Fruit fly (Drosophila melanogaster) whole organism, embryonic: ENCODE measurements around the gene RhoBTB.

ENCODE experiments used
- Aef1 ChIP-seq: fragments of 200-800 bp; sonication (Bioruptor generic); IDR thresholded peaks from 3 replicates; pipeline ENCODE4 v1.3.6; 2022; ENCODE audit warnings: missing biosample characterization, missing genetic modification characterization
- CG10431 ChIP-seq: fragments of 200-800 bp; sonication (Bioruptor generic); optimal IDR thresholded peaks from 3 replicates; lab custom pipeline; 2018; ENCODE audit warnings: missing biosample characterization, mild to moderate bottlenecking, missing genetic modification characterization
- CG10543 ChIP-seq: fragments of 200-800 bp; sonication (Bioruptor generic); optimal IDR thresholded peaks from 3 replicates; lab custom pipeline; 2017; ENCODE audit warnings: missing biosample characterization, mild to moderate bottlenecking, missing genetic modification characterization, moderate library complexity
- CG10565 ChIP-seq: fragments of 200-800 bp; sonication (Bioruptor generic); optimal IDR thresholded peaks from 3 replicates; lab custom pipeline; 2016; ENCODE audit warnings: missing biosample characterization, mild to moderate bottlenecking, missing genetic modification characterization
- CG10959 ChIP-seq: fragments of 200-800 bp; sonication (Bioruptor generic); IDR thresholded peaks from 2 replicates; pipeline ENCODE4 v1.3.6; 2022; ENCODE audit warnings: missing biosample characterization, missing genetic modification characterization
- CG11504 ChIP-seq: fragments of 200-800 bp; sonication (Bioruptor generic); optimal IDR thresholded peaks from 3 replicates; lab custom pipeline; 2019; ENCODE audit warnings: missing biosample characterization, mild to moderate bottlenecking, missing genetic modification characterization, moderate library complexity
- CG12071 ChIP-seq: fragments of 200-800 bp; sonication (Bioruptor generic); optimal IDR thresholded peaks from 3 replicates; lab custom pipeline; 2018; ENCODE audit warnings: missing biosample characterization, mild to moderate bottlenecking, missing genetic modification characterization
- CG12391 ChIP-seq: fragments of 200-800 bp; sonication (Bioruptor generic); optimal IDR thresholded peaks from 3 replicates; lab custom pipeline; 2018; ENCODE audit warnings: missing biosample characterization, mild to moderate bottlenecking, missing genetic modification characterization, moderate library complexity
- CG12659 ChIP-seq: fragments of 200-800 bp; sonication (Bioruptor generic); optimal IDR thresholded peaks from 3 replicates; lab custom pipeline; 2017; ENCODE audit warnings: mild to moderate bottlenecking, missing biosample characterization, missing genetic modification reagents, missing genetic modification characterization
- CG12769 ChIP-seq: fragments of 200-800 bp; sonication (Bioruptor generic); optimal IDR thresholded peaks from 2 replicates; lab custom pipeline; 2019; ENCODE audit warnings: missing biosample characterization, mild to moderate bottlenecking, missing genetic modification characterization, moderate library complexity
- CG13123 ChIP-seq: fragments of 200-800 bp; sonication (Bioruptor generic); optimal IDR thresholded peaks from 2 replicates; lab custom pipeline; 2016; ENCODE audit warnings: missing biosample characterization, missing genetic modification characterization
- CG14441 ChIP-seq: fragments of 200-800 bp; sonication (Bioruptor generic); IDR thresholded peaks from 2 replicates; pipeline ENCODE4 v1.3.6; 2022; ENCODE audit warnings: missing biosample characterization, missing genetic modification characterization
- CG1529 ChIP-seq: fragments of 200-800 bp; sonication (Bioruptor generic); optimal IDR thresholded peaks from 3 replicates; lab custom pipeline; 2018; ENCODE audit warnings: missing biosample characterization, missing genetic modification characterization
- CG2199 ChIP-seq: fragments of 200-800 bp; sonication (Bioruptor generic); IDR thresholded peaks from 3 replicates; pipeline ENCODE4 v1.3.6; 2022; ENCODE audit warnings: missing biosample characterization, missing genetic modification characterization
- CG2678 ChIP-seq: fragments of 200-800 bp; sonication (Bioruptor generic); optimal IDR thresholded peaks from 3 replicates; lab custom pipeline; 2019; ENCODE audit warnings: missing biosample characterization, mild to moderate bottlenecking, missing genetic modification characterization, moderate library complexity
- CG34376 ChIP-seq: fragments of 200-800 bp; sonication (Bioruptor generic); optimal IDR thresholded peaks from 2 replicates; lab custom pipeline; 2018; ENCODE audit warnings: missing biosample characterization, mild to moderate bottlenecking, missing genetic modification characterization
- CG6765 ChIP-seq: fragments of 200-800 bp; sonication (Bioruptor generic); optimal IDR thresholded peaks from 3 replicates; lab custom pipeline; 2017; ENCODE audit warnings: missing biosample characterization, mild to moderate bottlenecking, missing genetic modification characterization
- CG9215 ChIP-seq: fragments of 200-800 bp; sonication (Bioruptor generic); IDR thresholded peaks from 2 replicates; pipeline ENCODE4 v1.3.6; 2022; ENCODE audit warnings: missing biosample characterization, missing genetic modification characterization
- CG9727 ChIP-seq: fragments of 200-800 bp; sonication (Bioruptor generic); optimal IDR thresholded peaks from 3 replicates; lab custom pipeline; 2017; ENCODE audit warnings: missing biosample characterization, mild to moderate bottlenecking, missing genetic modification characterization
- Chrac-16 ChIP-seq: fragments of 200-800 bp; sonication (Bioruptor generic); optimal IDR thresholded peaks from 3 replicates; lab custom pipeline; 2016; ENCODE audit warnings: missing biosample characterization, missing genetic modification characterization
- Dek ChIP-seq: fragments of 200-800 bp; sonication (Bioruptor generic); optimal IDR thresholded peaks from 3 replicates; lab custom pipeline; 2019; ENCODE audit warnings: missing biosample characterization, mild to moderate bottlenecking, missing genetic modification characterization, moderate library complexity
- Gug ChIP-seq: fragments of 200-800 bp; sonication (Bioruptor generic); IDR thresholded peaks from 4 replicates; pipeline ENCODE4 v1.3.6; 2022; ENCODE audit warnings: missing biosample characterization, missing genetic modification characterization
- Hr51 ChIP-seq, 2 experiments: fragments of 200-800 bp; sonication (Bioruptor generic); optimal IDR thresholded peaks; 2 replicates in 1 of 2; 3 replicates in 1 of 2; lab custom pipeline; 2016 to 2018; ENCODE audit warnings: missing biosample characterization in 2 of 2, missing genetic modification characterization in 2 of 2, mild to moderate bottlenecking in 1 of 2, moderate library complexity in 1 of 2
- Mes4 ChIP-seq: fragments of 200-800 bp; sonication (Bioruptor generic); optimal IDR thresholded peaks from 2 replicates; lab custom pipeline; 2016; ENCODE audit warnings: missing biosample characterization, missing genetic modification characterization
- Rfx ChIP-seq: fragments of 200-800 bp; sonication (Bioruptor generic); IDR thresholded peaks from 2 replicates; pipeline ENCODE4 v1.3.6; 2022; ENCODE audit warnings: missing biosample characterization, missing genetic modification characterization
- al ChIP-seq: fragments of 200-800 bp; sonication (Bioruptor generic); IDR thresholded peaks from 2 replicates; pipeline ENCODE4 v1.3.6; 2022; ENCODE audit warnings: missing biosample characterization, missing genetic modification characterization
- amos ChIP-seq: fragments of 200-800 bp; sonication (Bioruptor generic); IDR thresholded peaks from 2 replicates; pipeline ENCODE4 v1.3.6; 2022; ENCODE audit warnings: missing biosample characterization, missing genetic modification characterization; ENCODE audit not compliant: partially characterized antibody
- bcd ChIP-seq: fragments of 200-800 bp; sonication (Bioruptor generic); optimal IDR thresholded peaks from 2 replicates; lab custom pipeline; 2017; ENCODE audit warnings: missing biosample characterization, mild to moderate bottlenecking, missing genetic modification characterization
- cg ChIP-seq: fragments of 200-800 bp; sonication (Bioruptor generic); optimal IDR thresholded peaks from 3 replicates; lab custom pipeline; 2019; ENCODE audit warnings: missing biosample characterization, mild to moderate bottlenecking, missing genetic modification characterization, moderate library complexity
- chm ChIP-seq: fragments of 200-800 bp; sonication (Bioruptor generic); IDR thresholded peaks from 2 replicates; pipeline ENCODE4 v1.3.6; 2022; ENCODE audit warnings: missing biosample characterization, missing genetic modification characterization
- disco-r ChIP-seq: fragments of 200-800 bp; sonication (Bioruptor generic); optimal IDR thresholded peaks from 2 replicates; lab custom pipeline; 2016; ENCODE audit warnings: missing biosample characterization, missing genetic modification characterization
- dysf ChIP-seq: fragments of 200-800 bp; sonication (Bioruptor generic); IDR thresholded peaks from 3 replicates; pipeline ENCODE4 v1.3.6; 2022; ENCODE audit warnings: missing biosample characterization, missing genetic modification characterization
- emc ChIP-seq: fragments of 200-800 bp; sonication (Bioruptor generic); optimal IDR thresholded peaks from 2 replicates; lab custom pipeline; 2016; ENCODE audit warnings: missing biosample characterization, missing genetic modification characterization
- ems ChIP-seq: fragments of 200-800 bp; sonication (Bioruptor generic); optimal IDR thresholded peaks from 3 replicates; lab custom pipeline; 2016; ENCODE audit warnings: missing biosample characterization, missing genetic modification characterization
- gem ChIP-seq: fragments of 200-800 bp; sonication (Bioruptor generic); optimal IDR thresholded peaks from 2 replicates; lab custom pipeline; 2019; ENCODE audit warnings: missing biosample characterization, mild to moderate bottlenecking, missing genetic modification characterization, moderate library complexity
- gro ChIP-seq: fragments of 200-800 bp; sonication (Bioruptor generic); optimal IDR thresholded peaks from 2 replicates; lab custom pipeline; 2016; ENCODE audit warnings: missing biosample characterization, missing genetic modification characterization
- ind ChIP-seq: fragments of 200-800 bp; sonication (Bioruptor generic); optimal IDR thresholded peaks from 3 replicates; lab custom pipeline; 2016; ENCODE audit warnings: missing biosample characterization, missing genetic modification characterization
- inv ChIP-seq: fragments of 200-800 bp; sonication (Bioruptor generic); IDR thresholded peaks from 2 replicates; pipeline ENCODE4 v1.3.6; 2022; ENCODE audit warnings: missing biosample characterization, missing genetic modification characterization; ENCODE audit not compliant: partially characterized antibody
- lab ChIP-seq: fragments of 200-800 bp; sonication (Bioruptor generic); optimal IDR thresholded peaks from 3 replicates; lab custom pipeline; 2017; ENCODE audit warnings: missing biosample characterization, missing genetic modification characterization, mild to moderate bottlenecking, moderate library complexity, missing genetic modification reagents
- lilli ChIP-seq: fragments of 200-800 bp; sonication (Bioruptor generic); optimal IDR thresholded peaks from 3 replicates; lab custom pipeline; 2016; ENCODE audit warnings: missing biosample characterization, missing genetic modification characterization
- p53 ChIP-seq: fragments of 200-800 bp; sonication (Bioruptor generic); optimal IDR thresholded peaks from 2 replicates; lab custom pipeline; 2016; ENCODE audit warnings: missing biosample characterization, missing genetic modification characterization
- pita ChIP-seq: fragments of 200-800 bp; sonication (Bioruptor generic); optimal IDR thresholded peaks from 2 replicates; lab custom pipeline; 2017; ENCODE audit warnings: missing biosample characterization, mild to moderate bottlenecking, missing genetic modification characterization
- ranshi ChIP-seq: fragments of 200-800 bp; sonication (Bioruptor generic); IDR thresholded peaks from 2 replicates; pipeline ENCODE4 v1.3.6; 2022; ENCODE audit warnings: missing biosample characterization, missing genetic modification characterization
- sens-2 ChIP-seq: fragments of 200-800 bp; sonication (Bioruptor generic); IDR thresholded peaks from 2 replicates; pipeline ENCODE4 v1.3.6; 2022; ENCODE audit warnings: missing biosample characterization, missing genetic modification characterization
- shn ChIP-seq: fragments of 200-800 bp; sonication (Bioruptor generic); optimal IDR thresholded peaks from 3 replicates; lab custom pipeline; 2016; ENCODE audit warnings: missing biosample characterization, missing genetic modification characterization
- sisA ChIP-seq: fragments of 200-800 bp; sonication (Bioruptor generic); IDR thresholded peaks from 2 replicates; pipeline ENCODE4 v1.3.6; 2022; ENCODE audit warnings: missing biosample characterization, missing genetic modification characterization
- slbo ChIP-seq: fragments of 200-800 bp; sonication (Bioruptor generic); IDR thresholded peaks from 2 replicates; pipeline ENCODE4 v1.3.6; 2022; ENCODE audit warnings: missing biosample characterization, missing genetic modification characterization
- sob ChIP-seq: fragments of 200-800 bp; sonication (Bioruptor generic); IDR thresholded peaks from 2 replicates; pipeline ENCODE4 v1.3.6; 2022; ENCODE audit warnings: missing biosample characterization, missing genetic modification characterization
- vnd ChIP-seq: fragments of 200-800 bp; sonication (Bioruptor generic); IDR thresholded peaks from 3 replicates; pipeline ENCODE4 v1.3.6; 2022; ENCODE audit warnings: missing biosample characterization, missing genetic modification characterization; ENCODE audit not compliant: partially characterized antibody

Gene RhoBTB

DNA sequence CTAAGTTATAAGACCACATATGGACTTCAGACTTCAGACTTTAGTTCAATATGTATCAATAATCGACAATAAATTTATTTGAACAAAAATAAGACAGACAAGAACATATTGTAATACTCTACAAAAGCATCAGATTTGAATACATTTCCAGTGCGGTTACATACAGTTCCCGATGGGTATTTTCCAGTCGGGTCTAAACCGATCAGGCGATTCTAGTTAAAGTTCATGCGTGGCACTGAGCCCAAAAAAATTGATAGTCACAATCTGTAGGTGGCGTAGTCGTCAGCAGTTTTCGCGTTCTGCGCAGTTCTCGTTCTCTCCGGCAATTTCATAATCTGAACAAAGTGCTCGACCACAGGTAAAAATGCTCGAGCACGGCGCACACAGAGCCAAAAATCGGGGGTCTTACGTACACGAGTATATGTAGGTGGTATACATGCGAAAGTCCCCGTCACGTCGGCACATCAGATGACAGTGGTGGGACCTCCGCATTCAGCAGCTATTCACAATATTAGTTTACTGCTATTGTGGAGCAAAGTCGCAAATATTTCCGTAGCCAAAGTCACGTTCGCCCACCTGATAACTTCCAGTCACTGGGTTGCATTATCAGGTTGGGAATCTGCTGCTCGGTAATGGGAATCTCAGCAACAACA, 19.3 kb downstream of the RhoBTB start (continued):
- peak; percentile 34 for TF ChIP-seq CG6765 (GFP tag; lab: Kevin White, UChicago)
- TF ChIP-seq Dek (tag; lab: Kevin White, UChicago) = peak; percentile 28
- peak; percentile 56 for TF ChIP-seq emc (GFP tag; lab: Kevin White, UChicago)
- peak; percentile 73 for TF ChIP-seq CG12769 (tag; lab: Kevin White, UChicago)
- TF ChIP-seq dysf = peak; percentile 58; the same call in 2 of the 3 replicates
- TF ChIP-seq ems (GFP tag; lab: Kevin White, UChicago) = peak; percentile 12
- TF ChIP-seq inv (GFP tag; lab: Robert Waterston, UW) = no peak
- TF ChIP-seq CG12659 (GFP tag; lab: Kevin White, UChicago) = peak; percentile 57
- peak; percentile 29 for TF ChIP-seq shn
- TF ChIP-seq amos (GFP tag; lab: Robert Waterston, UW) = 0 out of 2 replicates have a peak, but pooled peaks have one; percentile 15
- peak; percentile 63 for TF ChIP-seq CG10431 (GFP tag; lab: Kevin White, UChicago)
- peak; percentile 75 for TF ChIP-seq Rfx
- peak; percentile 28; the same call in 1 of the 2 replicates for TF ChIP-seq CG14441
- TF ChIP-seq CG2199 (GFP tag; lab: Robert Waterston, UW) = peak; percentile 89; the same call in 2 of the 3 replicates
- TF ChIP-seq disco-r (GFP tag; lab: Kevin White, UChicago) = no peak
- no peak for TF ChIP-seq CG10565
- TF ChIP-seq CG2678 (tag; lab: Kevin White, UChicago) = peak; percentile 72
- peak; percentile 53 for TF ChIP-seq CG11504
- peak; percentile 38 for TF ChIP-seq CG12391 (tag; lab: Kevin White, UChicago)
- peak; percentile 65 for TF ChIP-seq lab
- peak; percentile 17; the same call in 1 of the 4 replicates for TF ChIP-seq Gug (GFP tag; lab: Robert Waterston, UW)
- no peak for TF ChIP-seq Mes4 (GFP tag; lab: Kevin White, UChicago)
- TF ChIP-seq CG9727 (GFP tag; lab: Kevin White, UChicago) = peak; percentile 57
- peak; percentile 13; the same call in 1 of the 2 replicates for TF ChIP-seq al
- peak; percentile 69 for TF ChIP-seq slbo (GFP tag; lab: Robert Waterston, UW)
- peak; percentile 37 for TF ChIP-seq Chrac-16
- TF ChIP-seq CG34376 = peak; percentile 82
- peak; percentile 55 for TF ChIP-seq ind
- no peak for TF ChIP-seq pita (GFP tag; lab: Kevin White, UChicago)
- 0 out of 2 replicates have a peak, but pooled peaks have one; percentile 41 for TF ChIP-seq ranshi
- peak; percentile 33; the same call in 1 of the 3 replicates for TF ChIP-seq Aef1 (GFP tag; lab: Robert Waterston, UW)
- peak; percentile 53 for TF ChIP-seq bcd
- no peak for TF ChIP-seq p53 (GFP tag; lab: Kevin White, UChicago)
- peak; percentile 47 for TF ChIP-seq sob (GFP tag; lab: Robert Waterston, UW)
- peak; percentile 38 for TF ChIP-seq CG9215 (GFP tag; lab: Robert Waterston, UW)
- TF ChIP-seq cg = peak; percentile 36
- TF ChIP-seq chm (GFP tag; lab: Robert Waterston, UW) = peak; percentile 29; the same call in 1 of the 2 replicates
- TF ChIP-seq CG10959 (GFP tag; lab: Robert Waterston, UW) = no peak
- 0 out of 2 replicates have a peak, but pooled peaks have one; percentile 15 for TF ChIP-seq sisA (GFP tag; lab: Robert Waterston, UW)
- TF ChIP-seq Hr51 (GFP tag; optimal IDR thresholded peaks at IDR 0.05; lab: Kevin White, UChicago) = peak; percentile 28 to 62
- TF ChIP-seq sens-2 = no peak
- no peak for TF ChIP-seq CG13123 (GFP tag; lab: Kevin White, UChicago)
- TF ChIP-seq CG1529 (GFP tag; lab: Kevin White, UChicago) = no peak
- TF ChIP-seq lilli (GFP tag; lab: Kevin White, UChicago) = peak; percentile 80
- peak; percentile 28; the same call in 1 of the 3 replicates for TF ChIP-seq vnd (GFP tag; lab: Robert Waterston, UW)
- TF ChIP-seq gem (tag; lab: Kevin White, UChicago) = peak; percentile 71
- peak; percentile 23 for TF ChIP-seq gro (GFP tag; lab: Kevin White, UChicago)
- TF ChIP-seq CG12071 = peak; percentile 36
- TF ChIP-seq CG10543 (GFP tag; lab: Kevin White, UChicago) = peak; percentile 90
